Worm (Caenorhabditis elegans): ENCODE measurements around the gene cdh-4.

ce11 chrIII:4487271-4487670, 32.9 kb upstream of the cdh-4 start:
- TF ChIP-seq ama-1 (optimal IDR thresholded peaks at IDR 0.05): no peak
- no peak for TF ChIP-seq mec-3 (tag; optimal IDR thresholded peaks at IDR 0.05; ENCODE audit: borderline replicate concordance)
- TF ChIP-seq che-1 (tag; optimal IDR thresholded peaks at IDR 0.05): no peak
- TF ChIP-seq pha-2 (tag; optimal IDR thresholded peaks at IDR 0.05): no peak
- no peak for TF ChIP-seq nhr-11 (tag; optimal IDR thresholded peaks at IDR 0.05)
- no peak for TF ChIP-seq tbx-7 (tag; optimal IDR thresholded peaks at IDR 0.05)
- no peak for TF ChIP-seq dmd-4 (tag; optimal IDR thresholded peaks at IDR 0.05; ENCODE audit: borderline replicate concordance)
- TF ChIP-seq ceh-45 (GFP tag; IDR thresholded peaks at IDR 0.05): no peak
- no peak for TF ChIP-seq pha-4 (tag; optimal IDR thresholded peaks at IDR 0.05)
- no peak for TF ChIP-seq unc-55 (GFP tag; optimal IDR thresholded peaks at IDR 0.05)
- TF ChIP-seq sox-4 (tag; optimal IDR thresholded peaks at IDR 0.05): no peak
- TF ChIP-seq Y22D7AL.16 (tag; optimal IDR thresholded peaks at IDR 0.05): no peak
